Worm (Caenorhabditis elegans) whole organism, L2 larva: ENCODE results near the gene B0546.4.

Source experiments
- C34F6.9 ChIP-seq: fragments of 150-350 bp; optimal IDR thresholded peaks from 2 replicates; lab custom pipeline; 2014; ENCODE audit warnings: missing biosample characterization, missing genetic modification characterization
- F13H6.1 ChIP-seq: sonication (generic microtip); optimal IDR thresholded peaks from 2 replicates; lab custom pipeline; 2016; ENCODE audit warnings: missing genetic modification characterization, missing compliant biosample characterization
- R02D3.7 ChIP-seq: fragments of 150-350 bp; optimal IDR thresholded peaks from 2 replicates; lab custom pipeline; 2014; ENCODE audit warnings: missing biosample characterization, missing genetic modification characterization
- Y55F3AM.14 ChIP-seq: fragments of 200-800 bp; sonication (Bioruptor generic); optimal IDR thresholded peaks from 2 replicates; lab custom pipeline; 2018; ENCODE audit warnings: mild to moderate bottlenecking, missing genetic modification characterization, missing compliant biosample characterization
- ZK546.5 ChIP-seq: sonication (generic microtip); optimal IDR thresholded peaks from 2 replicates; lab custom pipeline; 2017; ENCODE audit warnings: missing biosample characterization, missing genetic modification characterization
- alr-1 ChIP-seq: fragments of 150-350 bp; optimal IDR thresholded peaks from 2 replicates; lab custom pipeline; 2014; ENCODE audit warnings: missing biosample characterization, missing genetic modification characterization
- aly-2 ChIP-seq: fragments of 150-350 bp; optimal IDR thresholded peaks from 2 replicates; lab custom pipeline; 2014; ENCODE audit warnings: missing biosample characterization, missing genetic modification characterization
- ama-1 ChIP-seq: fragments of 150-350 bp; optimal IDR thresholded peaks from 2 replicates; lab custom pipeline; 2018; ENCODE audit warnings: inconsistent platforms
- blmp-1 ChIP-seq: sonication (generic microtip); optimal IDR thresholded peaks from 2 replicates; lab custom pipeline; 2017; ENCODE audit warnings: missing genetic modification characterization, mild to moderate bottlenecking, missing compliant biosample characterization, antibody characterized with exemption, moderate library complexity; ENCODE audit not compliant: insufficient read depth
- ceh-16 ChIP-seq: fragments of 150-350 bp; optimal IDR thresholded peaks from 2 replicates; lab custom pipeline; 2014; ENCODE audit warnings: missing biosample characterization, missing genetic modification characterization
- ceh-82 ChIP-seq: fragments of 150-350 bp; optimal IDR thresholded peaks from 2 replicates; lab custom pipeline; 2014; ENCODE audit warnings: missing biosample characterization, missing genetic modification characterization
- crh-2 ChIP-seq: sonication (generic microtip); optimal IDR thresholded peaks from 2 replicates; lab custom pipeline; 2017; ENCODE audit warnings: missing biosample characterization, missing genetic modification characterization
- dmd-4 ChIP-seq: sonication (generic microtip); optimal IDR thresholded peaks from 2 replicates; lab custom pipeline; 2017; ENCODE audit warnings: missing biosample characterization, missing genetic modification characterization
- egl-27 ChIP-seq: sonication (generic microtip); optimal IDR thresholded peaks from 3 replicates; lab custom pipeline; 2017; ENCODE audit warnings: missing biosample characterization, missing genetic modification reagents, missing genetic modification characterization
- elt-1 ChIP-seq: fragments of 150-350 bp; optimal IDR thresholded peaks from 2 replicates; lab custom pipeline; 2014; ENCODE audit warnings: missing biosample characterization, missing genetic modification characterization
- elt-3 ChIP-seq: sonication (generic microtip); optimal IDR thresholded peaks from 2 replicates; lab custom pipeline; 2017; ENCODE audit warnings: missing biosample characterization, missing genetic modification characterization
- fos-1 ChIP-seq: fragments of 150-350 bp; optimal IDR thresholded peaks from 2 replicates; lab custom pipeline; 2014; ENCODE audit warnings: missing biosample characterization, missing genetic modification characterization
- gmeb-1 ChIP-seq: fragments of 150-350 bp; optimal IDR thresholded peaks from 2 replicates; lab custom pipeline; 2014; ENCODE audit warnings: missing biosample characterization, missing genetic modification characterization
- lin-11 ChIP-seq: fragments of 150-350 bp; sonication (generic microtip); optimal IDR thresholded peaks from 2 replicates; lab custom pipeline; 2014; ENCODE audit warnings: missing biosample characterization, missing genetic modification characterization, inconsistent platforms, mixed read lengths
- lin-13 ChIP-seq: fragments of 150-350 bp; optimal IDR thresholded peaks from 2 replicates; lab custom pipeline; 2014; ENCODE audit warnings: missing biosample characterization, missing genetic modification reagents, missing genetic modification characterization
- lin-39 ChIP-seq: fragments of 150-350 bp; optimal IDR thresholded peaks from 2 replicates; lab custom pipeline; 2014; ENCODE audit warnings: missing biosample characterization, missing genetic modification reagents, missing genetic modification characterization
- lsy-2 ChIP-seq, 2 experiments: fragments of 150-350 bp in 1 of 2; sonication (generic microtip) in 1 of 2; optimal IDR thresholded peaks; 2 replicates each; lab custom pipeline; 2014 to 2017; ENCODE audit warnings: missing biosample characterization in 2 of 2, missing genetic modification characterization in 2 of 2
- mab-5 ChIP-seq: fragments of 150-350 bp; optimal IDR thresholded peaks from 2 replicates; lab custom pipeline; 2014; ENCODE audit warnings: missing biosample characterization, missing genetic modification characterization
- mbf-1 ChIP-seq: sonication (generic microtip); optimal IDR thresholded peaks from 2 replicates; lab custom pipeline; 2017; ENCODE audit warnings: missing biosample characterization, missing genetic modification characterization
- mdl-1 ChIP-seq, 2 experiments: fragments of 150-350 bp in 1 of 2; sonication (generic microtip) in 1 of 2; optimal IDR thresholded peaks; 2 replicates each; lab custom pipeline; 2017; ENCODE audit warnings: missing biosample characterization in 2 of 2, missing genetic modification characterization in 2 of 2
- nhr-10 ChIP-seq: sonication (generic microtip); optimal IDR thresholded peaks from 2 replicates; lab custom pipeline; 2017; ENCODE audit warnings: missing biosample characterization, missing genetic modification characterization
- nhr-11 ChIP-seq: fragments of 150-350 bp; optimal IDR thresholded peaks from 2 replicates; lab custom pipeline; 2014; ENCODE audit warnings: missing biosample characterization, missing genetic modification characterization
- nhr-12 ChIP-seq: fragments of 150-350 bp; optimal IDR thresholded peaks from 2 replicates; lab custom pipeline; 2014; ENCODE audit warnings: missing biosample characterization, missing genetic modification characterization
- nhr-129 ChIP-seq: fragments of 150-350 bp; optimal IDR thresholded peaks from 2 replicates; lab custom pipeline; 2014; ENCODE audit warnings: missing biosample characterization, missing genetic modification characterization
- nhr-21 ChIP-seq: fragments of 150-350 bp; optimal IDR thresholded peaks from 2 replicates; lab custom pipeline; 2014; ENCODE audit warnings: missing biosample characterization, missing genetic modification characterization
- nhr-23 ChIP-seq: fragments of 150-350 bp; optimal IDR thresholded peaks from 2 replicates; lab custom pipeline; 2014; ENCODE audit warnings: missing biosample characterization, missing genetic modification reagents, missing genetic modification characterization
- nhr-237 ChIP-seq: fragments of 150-350 bp; optimal IDR thresholded peaks from 2 replicates; lab custom pipeline; 2014; ENCODE audit warnings: missing biosample characterization, missing genetic modification characterization
- nhr-25 ChIP-seq: fragments of 150-350 bp; sonication (generic microtip); optimal IDR thresholded peaks from 3 replicates; lab custom pipeline; 2014; ENCODE audit warnings: missing biosample characterization, missing genetic modification characterization
- nhr-6 ChIP-seq: fragments of 150-350 bp; optimal IDR thresholded peaks from 2 replicates; lab custom pipeline; 2014; ENCODE audit warnings: missing biosample characterization, missing genetic modification characterization
- nhr-77 ChIP-seq: fragments of 150-350 bp; optimal IDR thresholded peaks from 2 replicates; lab custom pipeline; 2014; ENCODE audit warnings: missing biosample characterization, missing genetic modification characterization
- peb-1 ChIP-seq: fragments of 150-350 bp; optimal IDR thresholded peaks from 2 replicates; lab custom pipeline; 2014; ENCODE audit warnings: missing biosample characterization, missing genetic modification characterization
- sem-4 ChIP-seq: fragments of 150-350 bp; optimal IDR thresholded peaks from 2 replicates; lab custom pipeline; 2014; ENCODE audit warnings: missing biosample characterization, missing genetic modification reagents, missing genetic modification characterization
- skn-1 ChIP-seq: sonication (generic microtip); optimal IDR thresholded peaks from 2 replicates; lab custom pipeline; 2017; ENCODE audit warnings: missing biosample characterization, missing genetic modification characterization
- sma-3 ChIP-seq: sonication (generic microtip); optimal IDR thresholded peaks from 2 replicates; lab custom pipeline; 2016; ENCODE audit warnings: missing genetic modification reagents, missing genetic modification characterization, missing compliant biosample characterization
- sma-9 ChIP-seq, 2 experiments: fragments of 150-350 bp in 1 of 2; sonication (generic microtip) in 1 of 2; optimal IDR thresholded peaks; 2 replicates each; lab custom pipeline; 2014 to 2016; ENCODE audit warnings: missing genetic modification characterization in 2 of 2, mild to moderate bottlenecking in 1 of 2, missing biosample characterization in 1 of 2, missing compliant biosample characterization in 1 of 2, missing genetic modification reagents in 1 of 2, moderate library complexity in 1 of 2
- snpc-4 ChIP-seq: fragments of 150-350 bp; optimal IDR thresholded peaks from 2 replicates; lab custom pipeline; 2014; ENCODE audit warnings: missing biosample characterization, missing genetic modification characterization
- unc-39 ChIP-seq: fragments of 150-350 bp; optimal IDR thresholded peaks from 2 replicates; lab custom pipeline; 2014; ENCODE audit warnings: missing biosample characterization, missing genetic modification characterization
- unc-55 ChIP-seq: fragments of 150-350 bp; sonication (generic microtip); optimal IDR thresholded peaks from 3 replicates; lab custom pipeline; 2014; ENCODE audit warnings: missing biosample characterization, missing genetic modification reagents, missing genetic modification characterization
- unc-62 ChIP-seq: fragments of 150-350 bp; optimal IDR thresholded peaks from 2 replicates; lab custom pipeline; 2014; ENCODE audit warnings: missing biosample characterization, missing genetic modification reagents, missing genetic modification characterization
- zag-1 ChIP-seq: fragments of 150-350 bp; optimal IDR thresholded peaks from 2 replicates; lab custom pipeline; 2014; ENCODE audit warnings: missing biosample characterization, missing genetic modification characterization
- ztf-1 ChIP-seq: fragments of 200-800 bp; sonication (Bioruptor generic); conservative IDR thresholded peaks from 2 replicates; pipeline ENCODE4 v1.3.6; 2022; ENCODE audit warnings: missing genetic modification characterization, missing compliant biosample characterization
- ztf-11 ChIP-seq: sonication (generic microtip); optimal IDR thresholded peaks from 2 replicates; lab custom pipeline; 2017; ENCODE audit warnings: missing biosample characterization, missing genetic modification characterization
- ztf-4 ChIP-seq: fragments of 150-350 bp; optimal IDR thresholded peaks from 2 replicates; lab custom pipeline; 2014; ENCODE audit warnings: missing biosample characterization, missing genetic modification characterization

B0546.4 gene

ce11 chrIV:3384593-3384992 lies 646 bp upstream of the B0546.4 start:
- TF ChIP-seq gmeb-1 (tag; lab: Kevin White, UChicago) (peak; percentile 88), ama-1 (lab: Kevin White, UChicago) (no peak), nhr-23 (tag; lab: Kevin White, UChicago) (no peak), alr-1 (tag; lab: Kevin White, UChicago) (no peak), unc-62 (GFP tag; lab: Kevin White, UChicago) (no peak), nhr-21 (tag; lab: Kevin White, UChicago) (peak; percentile 91), nhr-25 (tag; lab: Kevin White, UChicago) (peak; percentile 90), lin-13 (peak; percentile 81), zag-1 (tag; lab: Kevin White, UChicago) (peak; percentile 48), C34F6.9 (tag; lab: Kevin White, UChicago) (peak; percentile 96), sma-3 (peak; percentile 87), nhr-10 (tag; lab: Kevin White, UChicago) (peak; percentile 9), fos-1 (peak; percentile 68), dmd-4 (tag; lab: Kevin White, UChicago) (no peak), sem-4 (tag; lab: Kevin White, UChicago) (peak; percentile 84), mdl-1 (tag; optimal IDR thresholded peaks at IDR 0.05; lab: Kevin White, UChicago) (peak; percentile 75 to 93), sma-9 (GFP tag; optimal IDR thresholded peaks at IDR 0.05; lab: Kevin White, UChicago) (peak; percentile 88), sma-9 (tag; optimal IDR thresholded peaks at IDR 0.05; lab: Kevin White, UChicago) (no peak), egl-27 (tag; lab: Kevin White, UChicago) (peak; percentile 82), ztf-11 (tag; lab: Kevin White, UChicago) (no peak), unc-55 (GFP tag; lab: Kevin White, UChicago) (peak; percentile 84), nhr-77 (tag; lab: Kevin White, UChicago) (no peak), nhr-11 (tag; lab: Kevin White, UChicago) (no peak), lin-39 (tag; lab: Kevin White, UChicago) (no peak), nhr-129 (peak; percentile 84), ZK546.5 (tag; lab: Kevin White, UChicago) (no peak), blmp-1 (peak; percentile 95), Y55F3AM.14 (GFP tag; lab: Kevin White, UChicago) (peak; percentile 70), ceh-16 (peak; percentile 16), aly-2 (tag; lab: Kevin White, UChicago) (no peak), elt-1 (tag; lab: Kevin White, UChicago) (no peak), ztf-4 (tag; lab: Kevin White, UChicago) (peak; percentile 81), crh-2 (tag; lab: Kevin White, UChicago) (peak; percentile 92), ztf-1 (GFP tag; lab: Robert Waterston, UW) (no peak), lsy-2 (tag; optimal IDR thresholded peaks at IDR 0.05; lab: Kevin White, UChicago) (peak; percentile 85 to 96), peb-1 (tag; lab: Kevin White, UChicago) (no peak), nhr-6 (tag; lab: Kevin White, UChicago) (peak; percentile 72), unc-39 (tag; lab: Kevin White, UChicago) (no peak), mab-5 (tag; lab: Kevin White, UChicago) (peak; percentile 79), nhr-237 (tag; lab: Kevin White, UChicago) (peak; percentile 4), skn-1 (tag; lab: Kevin White, UChicago) (no peak), snpc-4 (tag; lab: Kevin White, UChicago) (peak; percentile 25), nhr-12 (tag; lab: Kevin White, UChicago) (no peak), elt-3 (tag; lab: Kevin White, UChicago) (no peak), ceh-82 (tag; lab: Kevin White, UChicago) (peak; percentile 71), mbf-1 (no peak), lin-11 (tag; lab: Kevin White, UChicago) (peak; percentile 86), F13H6.1 (tag; lab: Kevin White, UChicago) (peak; percentile 94), R02D3.7 (tag; lab: Kevin White, UChicago) (no peak)
